Fruit fly (Drosophila melanogaster) whole organism, embryonic: Measurements from ENCODE around the gene Roc1b.
A peak's percentile ranks its signal among the peaks of the same experiment; 100 is the strongest.

Experiments used
- CG1024 ChIP-seq: fragments of 200-800 bp; sonication (Bioruptor generic); IDR thresholded peaks from 2 replicates; pipeline ENCODE4 v1.3.6; 2022; ENCODE audit warnings: missing biosample characterization, missing genetic modification characterization
- CG10565 ChIP-seq: fragments of 200-800 bp; sonication (Bioruptor generic); optimal IDR thresholded peaks from 3 replicates; lab custom pipeline; 2016; ENCODE audit warnings: missing biosample characterization, mild to moderate bottlenecking, missing genetic modification characterization
- CG12219 ChIP-seq: fragments of 200-800 bp; sonication (Bioruptor generic); optimal IDR thresholded peaks from 3 replicates; lab custom pipeline; 2018; ENCODE audit warnings: missing biosample characterization, mild to moderate bottlenecking, missing genetic modification characterization
- CG13296 ChIP-seq: fragments of 200-800 bp; sonication (Bioruptor generic); optimal IDR thresholded peaks from 3 replicates; lab custom pipeline; 2018; ENCODE audit warnings: missing biosample characterization, mild to moderate bottlenecking, missing genetic modification characterization
- CG13624 ChIP-seq: fragments of 200-800 bp; sonication (Bioruptor generic); optimal IDR thresholded peaks from 2 replicates; lab custom pipeline; 2016; ENCODE audit warnings: missing biosample characterization, missing genetic modification characterization
- CG16815 ChIP-seq: fragments of 200-800 bp; sonication (Bioruptor generic); optimal IDR thresholded peaks from 3 replicates; lab custom pipeline; 2017; ENCODE audit warnings: missing biosample characterization, mild to moderate bottlenecking, missing genetic modification characterization
- CG17612 ChIP-seq: fragments of 200-800 bp; sonication (Bioruptor generic); IDR thresholded peaks from 2 replicates; pipeline ENCODE4 v1.3.6; 2022; ENCODE audit warnings: missing biosample characterization, missing genetic modification characterization
- CG17912 ChIP-seq: fragments of 200-800 bp; sonication (Bioruptor generic); optimal IDR thresholded peaks from 2 replicates; lab custom pipeline; 2018; ENCODE audit warnings: missing biosample characterization, mild to moderate bottlenecking, missing genetic modification characterization
- CG2129 ChIP-seq: fragments of 200-800 bp; sonication (Bioruptor generic); IDR thresholded peaks from 2 replicates; pipeline ENCODE4 v1.3.6; 2022; ENCODE audit warnings: missing biosample characterization, missing genetic modification characterization; ENCODE audit not compliant: partially characterized antibody
- CG2202 ChIP-seq: fragments of 200-800 bp; sonication (Bioruptor generic); optimal IDR thresholded peaks from 2 replicates; lab custom pipeline; 2018; ENCODE audit warnings: missing biosample characterization, mild to moderate bottlenecking, missing genetic modification characterization
- CG42726 ChIP-seq: fragments of 200-800 bp; sonication (Bioruptor generic); IDR thresholded peaks from 2 replicates; pipeline ENCODE4 v1.3.6; 2022; ENCODE audit warnings: missing biosample characterization, missing genetic modification characterization; ENCODE audit not compliant: partially characterized antibody
- CG4282 ChIP-seq: fragments of 200-800 bp; sonication (Bioruptor generic); optimal IDR thresholded peaks from 2 replicates; lab custom pipeline; 2016; ENCODE audit warnings: missing biosample characterization, missing genetic modification characterization
- CG6272 ChIP-seq: fragments of 200-800 bp; sonication (Bioruptor generic); IDR thresholded peaks from 2 replicates; pipeline ENCODE4 v1.3.6; 2022; ENCODE audit warnings: missing biosample characterization, missing genetic modification characterization
- CG6683 ChIP-seq: fragments of 200-800 bp; sonication (Bioruptor generic); optimal IDR thresholded peaks from 2 replicates; lab custom pipeline; 2017; ENCODE audit warnings: missing biosample characterization, mild to moderate bottlenecking, missing genetic modification characterization, missing genetic modification reagents
- CG8089 ChIP-seq: fragments of 200-800 bp; sonication (Bioruptor generic); optimal IDR thresholded peaks from 3 replicates; lab custom pipeline; 2016; ENCODE audit warnings: missing biosample characterization, missing genetic modification characterization
- CG8290 ChIP-seq, 3 experiments: fragments of 200-800 bp; sonication (Bioruptor generic); optimal IDR thresholded peaks; 2 replicates each; lab custom pipeline; 2016 to 2019; ENCODE audit warnings: missing biosample characterization in 3 of 3, missing genetic modification characterization in 3 of 3, mild to moderate bottlenecking in 2 of 3, moderate library complexity in 1 of 3
- Dll ChIP-seq: fragments of 200-800 bp; sonication (Bioruptor generic); IDR thresholded peaks from 4 replicates; pipeline ENCODE4 v1.3.6; 2022; ENCODE audit warnings: missing biosample characterization, missing genetic modification characterization; ENCODE audit not compliant: partially characterized antibody
- Fer1 ChIP-seq: fragments of 200-800 bp; sonication (Bioruptor generic); optimal IDR thresholded peaks from 2 replicates; lab custom pipeline; 2017; ENCODE audit warnings: missing biosample characterization, mild to moderate bottlenecking, missing genetic modification characterization
- HLHmδ ChIP-seq: fragments of 200-800 bp; sonication (Bioruptor generic); optimal IDR thresholded peaks from 2 replicates; lab custom pipeline; 2018; ENCODE audit warnings: missing biosample characterization, mild to moderate bottlenecking, missing genetic modification characterization, moderate library complexity
- HmgZ ChIP-seq: fragments of 200-800 bp; sonication (Bioruptor generic); optimal IDR thresholded peaks from 2 replicates; lab custom pipeline; 2018; ENCODE audit warnings: missing biosample characterization, mild to moderate bottlenecking, missing genetic modification characterization
- Jarid2 ChIP-seq: fragments of 200-800 bp; sonication (Bioruptor generic); optimal IDR thresholded peaks from 3 replicates; lab custom pipeline; 2017; ENCODE audit warnings: mild to moderate bottlenecking, missing biosample characterization, missing genetic modification reagents, missing genetic modification characterization
- Max ChIP-seq: fragments of 200-800 bp; sonication (Bioruptor generic); optimal IDR thresholded peaks from 2 replicates; lab custom pipeline; 2016; ENCODE audit warnings: missing biosample characterization, mild to moderate bottlenecking, missing genetic modification characterization
- Mes4 ChIP-seq: fragments of 200-800 bp; sonication (Bioruptor generic); optimal IDR thresholded peaks from 2 replicates; lab custom pipeline; 2016; ENCODE audit warnings: missing biosample characterization, missing genetic modification characterization
- Nf-YB ChIP-seq: fragments of 200-800 bp; sonication (Bioruptor generic); optimal IDR thresholded peaks from 3 replicates; lab custom pipeline; 2019; ENCODE audit warnings: missing biosample characterization, mild to moderate bottlenecking, missing genetic modification characterization, moderate library complexity
- PHDP ChIP-seq: fragments of 200-800 bp; sonication (Bioruptor generic); optimal IDR thresholded peaks from 3 replicates; lab custom pipeline; 2018; ENCODE audit warnings: missing biosample characterization, mild to moderate bottlenecking, missing genetic modification characterization, moderate library complexity
- Stat92E ChIP-seq, 3 experiments: fragments of >200 bp in 2 of 3; fragments of 200-800 bp in 1 of 3; sonication (Bioruptor generic) in 1 of 3; optimal IDR thresholded peaks; 2 replicates each; lab custom pipeline; 2017 to 2019; ENCODE audit warnings: missing biosample characterization in 3 of 3, missing genetic modification characterization in 3 of 3, mild to moderate bottlenecking in 1 of 3, moderate library complexity in 1 of 3
- Xrp1 ChIP-seq: fragments of 200-800 bp; sonication (Bioruptor generic); IDR thresholded peaks from 2 replicates; pipeline ENCODE4 v1.3.6; 2022; ENCODE audit warnings: missing biosample characterization, missing genetic modification characterization
- aop ChIP-seq: fragments of 200-800 bp; sonication (Bioruptor generic); IDR thresholded peaks from 2 replicates; pipeline ENCODE4 v1.3.6; 2022; ENCODE audit warnings: missing biosample characterization, missing genetic modification characterization
- ato ChIP-seq: fragments of 200-800 bp; sonication (Bioruptor generic); IDR thresholded peaks from 2 replicates; pipeline ENCODE4 v1.3.6; 2022; ENCODE audit warnings: missing biosample characterization, missing genetic modification characterization; ENCODE audit not compliant: partially characterized antibody
- gem ChIP-seq: fragments of 200-800 bp; sonication (Bioruptor generic); optimal IDR thresholded peaks from 2 replicates; lab custom pipeline; 2019; ENCODE audit warnings: missing biosample characterization, mild to moderate bottlenecking, missing genetic modification characterization, moderate library complexity
- hb ChIP-seq: fragments of 200-800 bp; sonication (Bioruptor generic); IDR thresholded peaks from 3 replicates; pipeline ENCODE4 v1.3.6; 2022; ENCODE audit warnings: missing biosample characterization, missing genetic modification characterization; ENCODE audit not compliant: partially characterized antibody
- insv ChIP-seq, 2 experiments: fragments of 200-800 bp; sonication (Bioruptor generic); optimal IDR thresholded peaks; 3 replicates each; lab custom pipeline; 2016 to 2018; ENCODE audit warnings: missing biosample characterization in 2 of 2, missing genetic modification characterization in 2 of 2
- jing ChIP-seq: fragments of 200-800 bp; sonication (Bioruptor generic); optimal IDR thresholded peaks from 2 replicates; lab custom pipeline; 2018; ENCODE audit warnings: missing biosample characterization, mild to moderate bottlenecking, missing genetic modification characterization
- lbe ChIP-seq: fragments of 200-800 bp; sonication (Bioruptor generic); optimal IDR thresholded peaks from 2 replicates; lab custom pipeline; 2016; ENCODE audit warnings: missing biosample characterization, mild to moderate bottlenecking, missing genetic modification characterization
- lov ChIP-seq, 2 experiments: fragments of 200-800 bp in 1 of 2; fragments of >200 bp in 1 of 2; sonication (Bioruptor generic) in 1 of 2; IDR thresholded peaks in 1 of 2; optimal IDR thresholded peaks in 1 of 2; 2 replicates in 1 of 2; 3 replicates in 1 of 2; pipeline versions ENCODE4 v1.3.6 to Lab custom; 2017 to 2022; ENCODE audit warnings: missing biosample characterization in 1 of 2, missing genetic modification characterization in 1 of 2
- nau ChIP-seq: fragments of 200-800 bp; sonication (Bioruptor generic); optimal IDR thresholded peaks from 3 replicates; lab custom pipeline; 2017; ENCODE audit warnings: missing biosample characterization, mild to moderate bottlenecking, missing genetic modification characterization, missing genetic modification reagents
- pho ChIP-seq: fragments of 200-800 bp; sonication (Bioruptor generic); optimal IDR thresholded peaks from 2 replicates; lab custom pipeline; 2016; ENCODE audit warnings: missing biosample characterization, missing genetic modification characterization
- run ChIP-seq: fragments of 200-800 bp; sonication (Bioruptor generic); optimal IDR thresholded peaks from 3 replicates; lab custom pipeline; 2018; ENCODE audit warnings: missing biosample characterization, mild to moderate bottlenecking, missing genetic modification characterization
- sima ChIP-seq: fragments of 200-800 bp; sonication (Bioruptor generic); optimal IDR thresholded peaks from 2 replicates; lab custom pipeline; 2016; ENCODE audit warnings: missing biosample characterization, missing genetic modification characterization
- slp2 ChIP-seq: fragments of 200-800 bp; sonication (Bioruptor generic); optimal IDR thresholded peaks from 2 replicates; lab custom pipeline; 2016; ENCODE audit warnings: missing biosample characterization, missing genetic modification characterization
- so ChIP-seq: fragments of 200-800 bp; sonication (Bioruptor generic); IDR thresholded peaks from 3 replicates; pipeline ENCODE4 v1.3.6; 2022; ENCODE audit warnings: missing biosample characterization, missing genetic modification characterization
- sob ChIP-seq: fragments of 200-800 bp; sonication (Bioruptor generic); IDR thresholded peaks from 2 replicates; pipeline ENCODE4 v1.3.6; 2022; ENCODE audit warnings: missing biosample characterization, missing genetic modification characterization
- sug ChIP-seq: fragments of 200-800 bp; optimal IDR thresholded peaks from 2 replicates; lab custom pipeline; 2019; ENCODE audit warnings: missing biosample characterization, mild to moderate bottlenecking, missing genetic modification characterization, moderate library complexity
- unc-4 ChIP-seq: fragments of 200-800 bp; sonication (Bioruptor generic); IDR thresholded peaks from 2 replicates; pipeline ENCODE4 v1.3.6; 2022; ENCODE audit warnings: missing biosample characterization, missing genetic modification characterization; ENCODE audit not compliant: partially characterized antibody
- unpg ChIP-seq: fragments of 200-800 bp; sonication (Bioruptor generic); optimal IDR thresholded peaks from 3 replicates; lab custom pipeline; 2018; ENCODE audit warnings: missing biosample characterization, mild to moderate bottlenecking, missing genetic modification characterization, moderate library complexity
- vvl ChIP-seq: fragments of 200-800 bp; sonication (Bioruptor generic); IDR thresholded peaks from 2 replicates; pipeline ENCODE4 v1.3.6; 2022; ENCODE audit warnings: missing biosample characterization, missing genetic modification characterization

The Roc1b gene

dm6 chr3L:319145-320009 lies 38.4 kb upstream of the Roc1b start, which contains the start of gene fwd (continued):
- TF ChIP-seq jing (no peak), Mes4 (GFP tag; lab: Kevin White, UChicago) (peak; percentile 46), CG10565 (GFP tag; lab: Kevin White, UChicago) (no peak), ato (GFP tag; lab: Robert Waterston, UW) (peak; percentile 44; the same call in 1 of the 2 replicates), hb (GFP tag; lab: Robert Waterston, UW) (no peak), Dll (GFP tag; lab: Robert Waterston, UW) (peak; percentile 41; the same call in 2 of the 4 replicates), CG16815 (GFP tag; lab: Kevin White, UChicago) (no peak), Jarid2 (GFP tag; lab: Kevin White, UChicago) (peak; percentile 90), CG8290 (GFP tag; optimal IDR thresholded peaks at IDR 0.05; lab: Kevin White, UChicago) (peak; percentile 61), CG8290 (tag; optimal IDR thresholded peaks at IDR 0.05; lab: Kevin White, UChicago) (peak; percentile 77 to 81), run (tag; lab: Kevin White, UChicago) (peak; percentile 13), Nf-YB (GFP tag; lab: Kevin White, UChicago) (peak; percentile 14), unc-4 (0 out of 2 replicates have a peak, but pooled peaks have one; percentile 20), CG13624 (peak; percentile 66), lbe (GFP tag; lab: Kevin White, UChicago) (peak; percentile 24), CG6683 (GFP tag; lab: Kevin White, UChicago) (peak; percentile 20), nau (GFP tag; lab: Kevin White, UChicago) (peak; percentile 63), Max (GFP tag; lab: Kevin White, UChicago) (peak; percentile 44), CG12219 (GFP tag; lab: Kevin White, UChicago) (peak; percentile 15), sug (tag; lab: Kevin White, UChicago) (peak; percentile 45), unpg (peak; percentile 26), HmgZ (peak; percentile 85), CG2202 (no peak), CG17612 (GFP tag; lab: Robert Waterston, UW) (no peak), aop (0 out of 2 replicates have a peak, but pooled peaks have one; percentile 4), vvl (GFP tag; lab: Robert Waterston, UW) (peak; percentile 45; the same call in 1 of the 2 replicates), lov (optimal IDR thresholded peaks at IDR 0.05; lab: Kevin White, UChicago) (no peak), lov (GFP tag; IDR thresholded peaks at IDR 0.05; lab: Robert Waterston, UW) (no peak), CG8089 (GFP tag; lab: Kevin White, UChicago) (no peak), PHDP (tag; lab: Kevin White, UChicago) (no peak), Stat92E (GFP tag; optimal IDR thresholded peaks at IDR 0.05; lab: Kevin White, UChicago) (peak in 1 of 3 experiments; percentile 55), HLHmδ (GFP tag; lab: Kevin White, UChicago) (peak; percentile 33), CG17912 (GFP tag; lab: Kevin White, UChicago) (peak; percentile 6), gem (tag; lab: Kevin White, UChicago) (no peak), CG4282 (GFP tag; lab: Kevin White, UChicago) (peak; percentile 63), Xrp1 (peak; percentile 13; the same call in 1 of the 2 replicates), sob (GFP tag; lab: Robert Waterston, UW) (peak; percentile 15; the same call in 1 of the 2 replicates), so (GFP tag; lab: Robert Waterston, UW) (no peak), CG1024 (GFP tag; lab: Robert Waterston, UW) (no peak), pho (GFP tag; lab: Kevin White, UChicago) (peak; percentile 14), slp2 (no peak), Fer1 (GFP tag; lab: Kevin White, UChicago) (peak; percentile 43), CG6272 (GFP tag; lab: Robert Waterston, UW) (peak; percentile 25; the same call in 1 of the 2 replicates), sima (no peak), insv (GFP tag; optimal IDR thresholded peaks at IDR 0.05; lab: Kevin White, UChicago) (peak in 1 of 2 experiments; percentile 37), CG13296 (GFP tag; lab: Kevin White, UChicago) (peak; percentile 18), CG42726 (GFP tag; lab: Robert Waterston, UW) (peak; percentile 74), CG2129 (no peak)
